Worm (Caenorhabditis elegans) whole organism, mixed stage, embryonic: ENCODE measurements around the gene F23H12.3.

Experiments
- M03D4.4 ChIP-seq: sonication (generic microtip); optimal IDR thresholded peaks from 2 replicates; lab custom pipeline; 2017; ENCODE audit warnings: mild to moderate bottlenecking, missing genetic modification characterization, missing compliant biosample characterization
- bed-3 ChIP-seq: fragments of 200-800 bp; sonication (Bioruptor generic); optimal IDR thresholded peaks from 3 replicates; lab custom pipeline; 2018; ENCODE audit warnings: mild to moderate bottlenecking, missing genetic modification characterization, moderate library complexity, missing compliant biosample characterization
- blmp-1 ChIP-seq: fragments of 150-350 bp; optimal IDR thresholded peaks from 2 replicates; lab custom pipeline; 2014; ENCODE audit warnings: missing biosample characterization, missing genetic modification characterization
- ceh-39 ChIP-seq: fragments of 150-350 bp; optimal IDR thresholded peaks from 2 replicates; lab custom pipeline; 2014; ENCODE audit warnings: missing biosample characterization, missing genetic modification characterization
- ceh-43 ChIP-seq: fragments of 200-800 bp; sonication (Bioruptor generic); optimal IDR thresholded peaks from 2 replicates; lab custom pipeline; 2018; ENCODE audit warnings: mild to moderate bottlenecking, missing genetic modification characterization, moderate library complexity, missing compliant biosample characterization
- ceh-83 ChIP-seq: fragments of 200-800 bp; sonication (Bioruptor generic); optimal IDR thresholded peaks from 2 replicates; lab custom pipeline; 2018; ENCODE audit warnings: mild to moderate bottlenecking, missing genetic modification characterization, missing compliant biosample characterization
- ces-1 ChIP-seq: fragments of 150-350 bp; optimal IDR thresholded peaks from 2 replicates; lab custom pipeline; 2014; ENCODE audit warnings: missing biosample characterization, missing genetic modification reagents, missing genetic modification characterization
- cnd-1 ChIP-seq: fragments of 200-800 bp; sonication (Bioruptor generic); optimal IDR thresholded peaks from 2 replicates; lab custom pipeline; 2018; ENCODE audit warnings: mild to moderate bottlenecking, missing genetic modification characterization, missing compliant biosample characterization
- drap-1 ChIP-seq: fragments of 200-800 bp; sonication (Bioruptor generic); optimal IDR thresholded peaks from 3 replicates; lab custom pipeline; 2018; ENCODE audit warnings: mild to moderate bottlenecking, missing genetic modification characterization, missing compliant biosample characterization
- elt-3 ChIP-seq: fragments of 150-350 bp; optimal IDR thresholded peaks from 2 replicates; lab custom pipeline; 2014; ENCODE audit warnings: missing biosample characterization, missing genetic modification characterization
- flh-1 ChIP-seq: fragments of 200-800 bp; sonication (Bioruptor generic); optimal IDR thresholded peaks from 2 replicates; lab custom pipeline; 2018; ENCODE audit warnings: mild to moderate bottlenecking, missing genetic modification characterization, moderate library complexity, missing compliant biosample characterization
- ham-2 ChIP-seq: fragments of 200-800 bp; sonication (Bioruptor generic); optimal IDR thresholded peaks from 2 replicates; lab custom pipeline; 2018; ENCODE audit warnings: mild to moderate bottlenecking, missing genetic modification characterization, missing compliant biosample characterization
- hlh-1 ChIP-seq: fragments of 150-350 bp; optimal IDR thresholded peaks from 2 replicates; lab custom pipeline; 2014; ENCODE audit warnings: missing biosample characterization, missing genetic modification reagents, missing genetic modification characterization
- lin-13 ChIP-seq: fragments of 150-350 bp; optimal IDR thresholded peaks from 2 replicates; lab custom pipeline; 2014; ENCODE audit warnings: missing biosample characterization, missing genetic modification characterization
- lin-32 ChIP-seq: fragments of 200-800 bp; sonication (Bioruptor generic); optimal IDR thresholded peaks from 2 replicates; lab custom pipeline; 2018; ENCODE audit warnings: mild to moderate bottlenecking, missing genetic modification characterization, missing compliant biosample characterization
- mab-5 ChIP-seq: fragments of 150-350 bp; optimal IDR thresholded peaks from 2 replicates; lab custom pipeline; 2014; ENCODE audit warnings: missing biosample characterization, missing genetic modification characterization
- mep-1 ChIP-seq: fragments of 150-350 bp; optimal IDR thresholded peaks from 2 replicates; lab custom pipeline; 2017; ENCODE audit warnings: missing biosample characterization, missing genetic modification reagents, missing genetic modification characterization, inconsistent platforms
- mls-2 ChIP-seq: sonication (generic microtip); optimal IDR thresholded peaks from 2 replicates; lab custom pipeline; 2016; ENCODE audit warnings: mild to moderate bottlenecking, missing genetic modification characterization, moderate library complexity, missing compliant biosample characterization
- nhr-12 ChIP-seq: fragments of 150-350 bp; optimal IDR thresholded peaks from 2 replicates; lab custom pipeline; 2014; ENCODE audit warnings: missing biosample characterization, missing genetic modification characterization
- nhr-2 ChIP-seq: fragments of 150-350 bp; optimal IDR thresholded peaks from 2 replicates; lab custom pipeline; 2014; ENCODE audit warnings: missing biosample characterization, missing genetic modification characterization
- nhr-237 ChIP-seq: fragments of 150-350 bp; optimal IDR thresholded peaks from 2 replicates; lab custom pipeline; 2014; ENCODE audit warnings: missing biosample characterization, missing genetic modification characterization
- nhr-28 ChIP-seq: fragments of 150-350 bp; optimal IDR thresholded peaks from 2 replicates; lab custom pipeline; 2014; ENCODE audit warnings: missing biosample characterization, missing genetic modification characterization
- nhr-76 ChIP-seq: sonication (generic microtip); optimal IDR thresholded peaks from 2 replicates; lab custom pipeline; 2017; ENCODE audit warnings: missing biosample characterization, missing genetic modification characterization
- pha-4 ChIP-seq: fragments of 150-350 bp; optimal IDR thresholded peaks from 2 replicates; lab custom pipeline; 2018; ENCODE audit warnings: missing biosample characterization, missing genetic modification reagents, missing genetic modification characterization
- sem-2 ChIP-seq: fragments of 200-800 bp; sonication (Bioruptor generic); optimal IDR thresholded peaks from 2 replicates; lab custom pipeline; 2018; ENCODE audit warnings: mild to moderate bottlenecking, missing genetic modification characterization, missing compliant biosample characterization
- snpc-4 ChIP-seq: fragments of 150-350 bp; optimal IDR thresholded peaks from 2 replicates; lab custom pipeline; 2014; ENCODE audit warnings: missing biosample characterization, missing genetic modification characterization
- sptf-1 ChIP-seq: sonication (generic microtip); optimal IDR thresholded peaks from 2 replicates; lab custom pipeline; 2017; ENCODE audit warnings: mild to moderate bottlenecking, missing genetic modification characterization, moderate library complexity, missing compliant biosample characterization
- tbx-8 ChIP-seq: fragments of 200-800 bp; sonication (Bioruptor generic); optimal IDR thresholded peaks from 2 replicates; lab custom pipeline; 2018; ENCODE audit warnings: mild to moderate bottlenecking, missing genetic modification characterization, moderate library complexity, missing compliant biosample characterization
- unc-120 ChIP-seq: sonication (generic microtip); optimal IDR thresholded peaks from 2 replicates; lab custom pipeline; 2017; ENCODE audit warnings: missing genetic modification characterization, missing compliant biosample characterization; ENCODE audit not compliant: poor library complexity, severe bottlenecking
- unc-39 ChIP-seq: fragments of 150-350 bp; optimal IDR thresholded peaks from 2 replicates; lab custom pipeline; 2014; ENCODE audit warnings: missing biosample characterization, missing genetic modification characterization
- unc-62 ChIP-seq: fragments of 150-350 bp; optimal IDR thresholded peaks from 2 replicates; lab custom pipeline; 2014; ENCODE audit warnings: missing biosample characterization, missing genetic modification reagents, missing genetic modification characterization
- zip-8 ChIP-seq: fragments of 150-350 bp; optimal IDR thresholded peaks from 2 replicates; lab custom pipeline; 2014; ENCODE audit warnings: missing biosample characterization, missing genetic modification characterization
- ztf-11 ChIP-seq: fragments of 150-350 bp; optimal IDR thresholded peaks from 2 replicates; lab custom pipeline; 2014; ENCODE audit warnings: missing biosample characterization, missing genetic modification characterization

Gene F23H12.3

DNA sequence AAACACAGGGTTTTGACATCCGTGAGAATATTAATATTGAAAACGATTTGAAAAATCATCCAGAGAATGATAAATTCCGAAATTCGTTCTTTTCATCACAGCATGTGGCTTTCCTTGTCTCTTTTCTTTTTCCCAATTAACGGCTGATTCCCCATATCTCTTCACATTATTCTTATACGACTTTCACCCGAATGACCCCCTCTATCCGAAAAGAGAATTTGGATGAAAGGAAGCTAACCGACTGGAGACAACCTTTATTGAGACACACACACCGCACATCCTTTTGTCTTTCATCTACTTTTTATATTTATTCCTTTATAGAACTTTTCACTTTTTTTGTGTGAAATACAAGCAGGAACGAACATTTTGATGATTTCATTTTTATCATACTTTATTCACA lies 12.7 kb downstream of the F23H12.3 start:
- TF ChIP-seq blmp-1 (tag; lab: Kevin White, UChicago): peak; percentile 83
- TF ChIP-seq ceh-39: no peak

DNA sequence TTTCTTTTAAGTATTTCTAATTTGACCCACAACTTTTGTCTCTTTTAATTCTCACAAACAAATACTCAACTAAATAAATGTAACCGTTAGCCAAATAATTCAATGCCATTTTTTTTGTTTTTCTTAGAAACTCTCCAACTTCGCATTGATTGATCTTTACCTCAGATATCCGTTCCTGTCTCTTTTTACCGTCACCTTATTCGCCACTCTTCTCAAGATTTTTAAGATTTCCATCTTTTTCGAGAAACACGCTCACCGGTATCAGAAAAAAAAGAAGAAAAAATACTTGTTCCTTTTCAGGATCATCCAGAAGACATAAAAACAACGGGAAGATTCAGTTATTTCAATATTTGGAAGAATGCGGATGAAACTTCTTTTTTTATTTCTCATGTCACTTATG lies 13.4 kb downstream of the F23H12.3 start, which contains the start of gene F23H12.5:
Gene F23H12.5 (plus strand): TSS at position 301 of the 400 bp plus-strand sequence.
- no peak for TF ChIP-seq unc-120
- no peak for TF ChIP-seq lin-32 (GFP tag; lab: Kevin White, UChicago)
- no peak for TF ChIP-seq mep-1 (tag; lab: Kevin White, UChicago)
- no peak for TF ChIP-seq mab-5
- no peak for TF ChIP-seq nhr-12 (tag; lab: Kevin White, UChicago)
- TF ChIP-seq, all 35 proteins: peak for 0

DNA sequence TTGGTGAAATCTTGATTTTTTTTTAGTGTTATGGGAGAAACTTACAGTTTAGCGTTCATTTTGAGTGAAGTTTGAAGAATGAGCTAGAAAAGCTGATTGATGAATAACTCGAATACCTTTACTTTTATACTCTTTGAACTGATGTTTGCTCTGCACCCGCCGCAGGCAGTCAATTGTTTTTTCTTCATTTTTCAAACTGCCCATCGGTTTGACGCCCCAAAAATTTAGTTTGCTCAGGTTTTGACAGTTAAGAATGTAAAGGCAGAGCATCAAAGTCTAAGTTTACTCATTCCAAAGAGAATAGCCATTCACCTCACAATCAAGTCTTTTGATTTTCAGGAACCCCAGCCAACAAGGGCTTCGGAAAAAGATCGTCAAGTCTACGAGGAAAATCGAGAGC lies 16.7 kb downstream of the F23H12.3 start, which contains the start of gene fipr-1:
Gene fipr-1 (minus strand): TSS at position 101 of the 400 bp plus-strand sequence.
- TF ChIP-seq lin-13 (tag; lab: Kevin White, UChicago) (no peak), hlh-1 (tag; lab: Kevin White, UChicago) (no peak), unc-120 (no peak), nhr-76 (tag; lab: Kevin White, UChicago) (no peak), cnd-1 (tag; lab: Kevin White, UChicago) (no peak), mep-1 (tag; lab: Kevin White, UChicago) (no peak), ceh-83 (GFP tag; lab: Kevin White, UChicago) (no peak), nhr-2 (tag; lab: Kevin White, UChicago) (no peak), ces-1 (GFP tag; lab: Kevin White, UChicago) (no peak), unc-39 (tag; lab: Kevin White, UChicago) (no peak), sptf-1 (no peak), nhr-237 (no peak), tbx-8 (GFP tag; lab: Kevin White, UChicago) (no peak), unc-62 (GFP tag; lab: Kevin White, UChicago) (no peak), flh-1 (no peak), sem-2 (GFP tag; lab: Kevin White, UChicago) (no peak), ztf-11 (tag; lab: Kevin White, UChicago) (no peak), snpc-4 (no peak)

DNA sequence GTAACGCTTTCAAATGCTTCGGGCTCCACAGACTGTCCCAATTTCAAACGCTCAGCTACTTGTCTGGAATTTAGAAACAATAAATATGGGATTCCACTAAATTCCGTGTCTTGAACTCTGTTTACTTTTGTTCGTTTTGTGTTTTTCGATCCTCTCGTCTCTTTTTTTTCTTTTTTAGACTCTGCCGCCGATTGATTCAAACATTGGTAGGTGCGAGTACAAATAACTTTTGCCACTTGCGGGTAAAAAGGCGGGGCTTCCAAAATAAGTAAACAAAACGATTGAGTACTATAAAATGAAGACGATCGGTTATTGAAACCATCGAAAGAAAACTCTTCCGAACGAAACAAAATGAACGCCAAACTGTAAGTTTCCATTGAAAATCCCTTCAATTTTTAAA lies 20.2 kb downstream of the F23H12.3 start, which contains the start of gene fipr-2:
Gene fipr-2 (plus strand): TSS at position 245 of the 400 bp plus-strand sequence.
- TF ChIP-seq unc-120: no peak
- TF ChIP-seq mls-2 (tag; lab: Kevin White, UChicago): no peak
- TF ChIP-seq M03D4.4 (tag; lab: Kevin White, UChicago): no peak
- TF ChIP-seq mep-1 (tag; lab: Kevin White, UChicago): no peak
- TF ChIP-seq sem-2 (GFP tag; lab: Kevin White, UChicago): no peak
- no peak for TF ChIP-seq nhr-28 (tag; lab: Kevin White, UChicago)
- TF ChIP-seq flh-1: no peak
- no peak for TF ChIP-seq hlh-1 (tag; lab: Kevin White, UChicago)
- no peak for TF ChIP-seq ztf-11 (tag; lab: Kevin White, UChicago)
- TF ChIP-seq bed-3: no peak
- TF ChIP-seq drap-1: no peak
- no peak for TF ChIP-seq tbx-8 (GFP tag; lab: Kevin White, UChicago)
- no peak for TF ChIP-seq nhr-2 (tag; lab: Kevin White, UChicago)
- TF ChIP-seq unc-62 (GFP tag; lab: Kevin White, UChicago): no peak
- TF ChIP-seq ceh-83 (GFP tag; lab: Kevin White, UChicago): no peak
- TF ChIP-seq nhr-76 (tag; lab: Kevin White, UChicago): no peak
- TF ChIP-seq zip-8: no peak
- no peak for TF ChIP-seq pha-4 (tag; lab: Kevin White, UChicago)
- no peak for TF ChIP-seq cnd-1 (tag; lab: Kevin White, UChicago)

ce11 chrV:12369437-12369836 lies 24.5 kb downstream of the F23H12.3 start, which contains the start of gene gcy-13:
Gene gcy-13 (minus strand): TSS chrV:12369537.
- TF ChIP-seq nhr-76 (tag; lab: Kevin White, UChicago): no peak
- TF ChIP-seq mls-2 (tag; lab: Kevin White, UChicago): no peak
- no peak for TF ChIP-seq ztf-11 (tag; lab: Kevin White, UChicago)
- no peak for TF ChIP-seq unc-39 (tag; lab: Kevin White, UChicago)
- TF ChIP-seq sem-2 (GFP tag; lab: Kevin White, UChicago): no peak
- no peak for TF ChIP-seq nhr-28 (tag; lab: Kevin White, UChicago)
- TF ChIP-seq unc-62 (GFP tag; lab: Kevin White, UChicago): no peak
- no peak for TF ChIP-seq ham-2 (GFP tag; lab: Kevin White, UChicago)
- no peak for TF ChIP-seq elt-3 (tag; lab: Kevin White, UChicago)
- no peak for TF ChIP-seq cnd-1 (tag; lab: Kevin White, UChicago)
- TF ChIP-seq blmp-1 (tag; lab: Kevin White, UChicago): no peak
- TF ChIP-seq sptf-1: no peak
- no peak for TF ChIP-seq ceh-43 (GFP tag; lab: Kevin White, UChicago)
- no peak for TF ChIP-seq tbx-8 (GFP tag; lab: Kevin White, UChicago)
- no peak for TF ChIP-seq snpc-4
